Worm (Caenorhabditis elegans) whole organism, L3 larva: ENCODE results near the gene K07F5.16.

Experiments used
- fkh-10 ChIP-seq: sonication (generic microtip); optimal IDR thresholded peaks from 2 replicates; lab custom pipeline; 2017; ENCODE audit warnings: missing biosample characterization, missing genetic modification reagents, missing genetic modification characterization
- lin-39 ChIP-seq: fragments of 150-350 bp; optimal IDR thresholded peaks from 2 replicates; lab custom pipeline; 2018; ENCODE audit warnings: missing biosample characterization, missing genetic modification reagents, missing genetic modification characterization
- nhr-23 ChIP-seq: fragments of 150-350 bp; optimal IDR thresholded peaks from 2 replicates; lab custom pipeline; 2014; ENCODE audit warnings: missing biosample characterization, missing genetic modification reagents, missing genetic modification characterization
- pha-4 ChIP-seq: fragments of 150-350 bp; optimal IDR thresholded peaks from 2 replicates; lab custom pipeline; 2014; ENCODE audit warnings: missing biosample characterization, missing genetic modification reagents, missing genetic modification characterization
- unc-62 ChIP-seq: fragments of 150-350 bp; sonication (generic microtip); optimal IDR thresholded peaks from 4 replicates; lab custom pipeline; 2014; ENCODE audit warnings: missing biosample characterization, missing genetic modification reagents, missing genetic modification characterization

DNA sequence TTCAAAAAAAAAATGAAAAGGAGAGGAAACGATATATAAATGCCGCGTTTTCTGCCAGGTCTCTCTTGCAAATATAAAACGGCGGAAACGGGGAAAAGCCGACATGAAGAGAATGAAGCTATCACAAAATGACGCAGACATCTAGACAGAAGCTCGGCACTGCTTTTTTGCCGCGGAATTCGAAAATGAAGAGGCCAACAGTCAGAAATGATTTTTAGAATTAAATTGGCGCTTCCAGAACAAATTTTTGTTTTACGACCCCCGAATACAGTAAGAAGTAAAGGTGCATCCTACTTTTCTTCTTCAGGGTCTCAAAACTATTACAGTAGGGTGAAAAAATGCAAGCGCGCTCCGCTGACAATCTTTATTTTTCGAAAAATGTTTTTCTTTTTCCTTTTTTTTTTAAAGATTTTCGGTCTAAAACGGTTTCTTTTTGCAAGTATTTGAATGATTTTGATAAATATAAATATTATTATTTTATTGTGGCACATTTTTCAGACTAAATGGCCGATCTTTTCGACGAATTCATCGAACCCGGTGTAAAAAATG, 38.6 kb upstream of the K07F5.16 start, which contains the start of gene mtr-4:
- TF ChIP-seq lin-39 (tag; lab: Kevin White, UChicago), result no peak
- TF ChIP-seq nhr-23 (tag; lab: Kevin White, UChicago), result no peak
- no peak for TF ChIP-seq pha-4 (tag; lab: Kevin White, UChicago)
- no peak for TF ChIP-seq fkh-10
- no peak for TF ChIP-seq unc-62 (GFP tag; lab: Kevin White, UChicago)
